Worm (Caenorhabditis elegans): ENCODE measurements around the gene C25F9.11.

Gene C25F9.11

DNA sequence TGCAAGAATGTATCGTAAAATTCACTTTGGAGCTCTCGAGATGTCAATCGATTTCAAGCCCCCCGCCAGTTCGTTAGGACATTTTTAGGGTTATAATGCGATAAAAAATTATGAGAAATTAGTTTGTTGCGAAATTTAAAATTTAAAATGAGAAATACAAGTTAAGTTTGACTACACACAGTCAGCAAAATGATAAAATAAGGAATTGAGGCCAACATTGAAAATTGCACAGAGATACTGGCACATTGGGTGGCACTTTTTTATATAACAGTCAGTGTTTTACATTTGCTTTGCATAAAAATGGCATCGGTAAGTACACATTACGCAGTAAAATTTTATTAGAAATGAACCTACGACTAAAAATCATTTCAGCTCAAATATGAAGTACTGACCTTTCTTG is 35.2 kb upstream of the C25F9.11 start, which contains the start of gene Y43F8B.12:
Gene Y43F8B.12 (plus strand): TSS at position 301 of the 400 bp plus-strand sequence.
- TF ChIP-seq nhr-12 (tag; optimal IDR thresholded peaks at IDR 0.05) (no peak), unc-39 (tag; optimal IDR thresholded peaks at IDR 0.05) (no peak), blmp-1 (tag; optimal IDR thresholded peaks at IDR 0.05; ENCODE audit: insufficient read depth) (no peak)

DNA sequence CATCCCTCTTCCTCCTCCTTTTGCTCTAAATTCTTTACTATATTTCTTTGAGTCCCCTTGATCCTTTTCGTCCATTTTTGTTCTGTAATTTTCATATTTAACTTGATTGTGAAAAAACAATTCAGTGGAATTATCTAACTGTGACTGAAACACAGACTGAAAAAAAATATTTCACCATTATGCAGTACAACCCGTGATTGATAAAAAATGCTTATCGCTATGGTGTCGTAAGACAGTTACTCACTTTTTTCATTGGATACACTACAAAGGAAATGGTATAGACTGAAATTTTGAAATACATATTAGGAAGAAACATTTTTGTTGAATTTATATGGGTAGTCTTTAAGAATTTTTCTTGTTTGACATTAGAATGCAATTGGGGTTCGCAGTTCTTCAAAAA is 34.7 kb upstream of the C25F9.11 start, which contains the start of gene Y43F8B.23:
Gene Y43F8B.23 (minus strand): TSS at position 75 of the 400 bp plus-strand sequence.
- TF ChIP-seq crh-2 (tag; optimal IDR thresholded peaks at IDR 0.05), result peak; percentile 14
- peak; percentile 92 for TF ChIP-seq fos-1 (tag; optimal IDR thresholded peaks at IDR 0.05)
- peak; percentile 2 for TF ChIP-seq gmeb-1 (tag; optimal IDR thresholded peaks at IDR 0.05)
- no peak for TF ChIP-seq nhr-12 (tag; optimal IDR thresholded peaks at IDR 0.05)

DNA sequence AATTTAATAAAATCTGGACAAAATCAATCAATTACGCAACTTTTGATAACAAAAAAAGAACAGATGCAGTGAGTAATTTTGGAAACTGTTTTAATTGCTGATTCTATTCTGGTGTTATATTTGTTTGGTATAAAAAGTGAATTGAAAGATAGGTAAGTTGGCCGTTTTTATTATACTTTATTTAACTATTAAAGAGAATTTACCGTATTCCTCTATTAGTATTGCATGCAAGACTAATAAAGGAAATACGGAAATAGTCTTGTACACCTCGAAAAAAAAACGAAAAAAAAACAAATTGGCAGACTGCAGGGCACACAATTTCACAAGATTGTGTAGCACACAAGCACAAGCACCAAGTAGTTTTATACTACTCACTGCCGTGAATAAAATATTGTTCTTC is 29.7 kb upstream of the C25F9.11 start, which contains the start of gene Y43F8B.25:
Gene Y43F8B.25 (plus strand): TSS at position 301 of the 400 bp plus-strand sequence.
- TF ChIP-seq aly-2 (tag; optimal IDR thresholded peaks at IDR 0.05) (no peak), blmp-1 (tag; optimal IDR thresholded peaks at IDR 0.05; ENCODE audit: insufficient read depth) (no peak), nhr-12 (tag; optimal IDR thresholded peaks at IDR 0.05) (no peak), nhr-237 (tag; optimal IDR thresholded peaks at IDR 0.05) (no peak), peb-1 (tag; optimal IDR thresholded peaks at IDR 0.05) (no peak), ama-1 (optimal IDR thresholded peaks at IDR 0.05) (no peak), mdl-1 (tag; optimal IDR thresholded peaks at IDR 0.05) (no peak), nhr-21 (tag; optimal IDR thresholded peaks at IDR 0.05) (no peak), nhr-129 (tag; optimal IDR thresholded peaks at IDR 0.05) (no peak), nhr-11 (tag; optimal IDR thresholded peaks at IDR 0.05) (no peak), lsy-2 (tag; optimal IDR thresholded peaks at IDR 0.05) (no peak), mbf-1 (tag; optimal IDR thresholded peaks at IDR 0.05) (no peak), unc-55 (GFP tag; optimal IDR thresholded peaks at IDR 0.05) (no peak), ZK546.5 (tag; optimal IDR thresholded peaks at IDR 0.05) (no peak), nhr-25 (tag; optimal IDR thresholded peaks at IDR 0.05) (no peak), alr-1 (tag; optimal IDR thresholded peaks at IDR 0.05) (no peak), lin-11 (tag; optimal IDR thresholded peaks at IDR 0.05) (no peak), ztf-4 (tag; optimal IDR thresholded peaks at IDR 0.05) (no peak), gmeb-1 (tag; optimal IDR thresholded peaks at IDR 0.05) (no peak), ztf-11 (tag; optimal IDR thresholded peaks at IDR 0.05) (no peak)

- no peak for TF ChIP-seq lin-39 (tag; optimal IDR thresholded peaks at IDR 0.05)
- no peak for TF ChIP-seq sem-4 (tag; optimal IDR thresholded peaks at IDR 0.05)
- TF ChIP-seq R02D3.7 (tag; optimal IDR thresholded peaks at IDR 0.05), result no peak
- TF ChIP-seq elt-3 (tag; optimal IDR thresholded peaks at IDR 0.05), result no peak
- no peak for TF ChIP-seq Y55F3AM.14 (GFP tag; optimal IDR thresholded peaks at IDR 0.05)
Observed at ce11 chrV:19462020-19462419, 29.1 kb upstream of the C25F9.11 start, which contains the start of gene Y43F8B.15. Y43F8B.15 (minus strand) TSS chrV:19462120.

DNA sequence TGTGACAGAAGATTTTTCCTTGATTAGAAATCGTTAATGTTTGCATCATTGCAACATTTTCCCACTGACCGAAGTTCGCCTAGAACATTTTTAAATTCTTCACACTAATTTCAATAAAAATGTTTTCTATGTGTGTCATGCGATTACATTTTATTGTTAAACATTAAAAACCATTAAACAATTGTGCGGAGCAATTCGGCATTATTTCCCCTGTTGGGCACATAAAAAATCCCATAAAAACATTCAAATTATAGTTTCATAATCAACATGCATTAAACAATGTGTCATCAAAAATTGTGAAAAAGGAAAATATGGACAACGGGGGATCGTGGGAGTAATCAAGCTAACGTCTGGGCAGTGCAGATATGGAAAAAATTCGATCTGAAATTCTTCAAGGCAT is 26.6 kb upstream of the C25F9.11 start:
- peak; percentile 18 for TF ChIP-seq fos-1 (tag; optimal IDR thresholded peaks at IDR 0.05)

DNA sequence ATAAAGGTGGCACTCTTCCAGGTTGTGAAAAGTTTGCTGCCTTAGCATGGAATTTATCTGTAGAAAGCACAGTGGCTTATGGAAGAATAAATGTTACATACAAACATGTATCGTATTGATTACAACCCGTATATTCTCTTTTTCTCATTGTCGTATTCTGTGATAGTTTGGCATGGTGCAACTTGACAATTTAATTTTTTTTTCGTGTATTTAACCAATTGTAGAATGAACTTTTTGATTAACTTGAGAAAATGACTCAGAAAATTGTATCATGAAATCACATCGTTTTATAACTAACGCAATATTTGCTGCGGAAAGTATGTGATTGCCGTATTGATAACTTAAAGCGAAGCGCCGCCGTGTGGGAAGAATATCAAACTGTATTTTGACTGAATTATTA is 24.2 kb upstream of the C25F9.11 start, which contains the start of gene Y43F8B.24:
Gene Y43F8B.24 (plus strand): TSS at position 301 of the 400 bp plus-strand sequence.
- TF ChIP-seq nhr-129 (tag; optimal IDR thresholded peaks at IDR 0.05) (no peak), gmeb-1 (tag; optimal IDR thresholded peaks at IDR 0.05) (no peak), nhr-25 (tag; optimal IDR thresholded peaks at IDR 0.05) (no peak), fos-1 (tag; optimal IDR thresholded peaks at IDR 0.05) (peak; percentile 21)

- no peak for TF ChIP-seq ztf-11 (tag; optimal IDR thresholded peaks at IDR 0.05)
- TF ChIP-seq snpc-4 (tag; optimal IDR thresholded peaks at IDR 0.05), result no peak
- TF ChIP-seq nhr-25 (tag; optimal IDR thresholded peaks at IDR 0.05), result no peak
- TF ChIP-seq ceh-82 (tag; optimal IDR thresholded peaks at IDR 0.05), result no peak
- no peak for TF ChIP-seq nhr-12 (tag; optimal IDR thresholded peaks at IDR 0.05)
- TF ChIP-seq gmeb-1 (tag; optimal IDR thresholded peaks at IDR 0.05), result no peak
- no peak for TF ChIP-seq unc-55 (GFP tag; optimal IDR thresholded peaks at IDR 0.05)
- TF ChIP-seq R02D3.7 (tag; optimal IDR thresholded peaks at IDR 0.05), result no peak
- no peak for TF ChIP-seq nhr-10 (tag; optimal IDR thresholded peaks at IDR 0.05)
- TF ChIP-seq sem-4 (tag; optimal IDR thresholded peaks at IDR 0.05), result no peak
- TF ChIP-seq ZK546.5 (tag; optimal IDR thresholded peaks at IDR 0.05), result no peak
- no peak for TF ChIP-seq sma-3 (GFP tag; optimal IDR thresholded peaks at IDR 0.05)
- no peak for TF ChIP-seq ztf-4 (tag; optimal IDR thresholded peaks at IDR 0.05)
- no peak for TF ChIP-seq lin-11 (tag; optimal IDR thresholded peaks at IDR 0.05)
- no peak for TF ChIP-seq mab-5 (tag; optimal IDR thresholded peaks at IDR 0.05)
Observed at ce11 chrV:19455650-19456049, 22.8 kb upstream of the C25F9.11 start, which contains the start of the genes Y43F8B.13 and Y43F8B.14. Y43F8B.13 (plus strand) TSS chrV:19455950. Y43F8B.14 (minus strand) TSS chrV:19455971.
